Worm (Caenorhabditis elegans) whole organism, L2 larva: ENCODE measurements around the gene ZK1320.11.

ENCODE experiments used
- R02D3.7 ChIP-seq: fragments of 150-350 bp; optimal IDR thresholded peaks from 2 replicates; lab custom pipeline; 2014; ENCODE audit warnings: missing biosample characterization, missing genetic modification characterization
- elt-3 ChIP-seq: sonication (generic microtip); optimal IDR thresholded peaks from 2 replicates; lab custom pipeline; 2017; ENCODE audit warnings: missing biosample characterization, missing genetic modification characterization
- snpc-4 ChIP-seq: fragments of 150-350 bp; optimal IDR thresholded peaks from 2 replicates; lab custom pipeline; 2014; ENCODE audit warnings: missing biosample characterization, missing genetic modification characterization

- TF ChIP-seq R02D3.7 (tag; lab: Kevin White, UChicago) (no peak), elt-3 (tag; lab: Kevin White, UChicago) (no peak), snpc-4 (no peak)
Measured at ce11 chrII:9619402-9619862, 48.0 kb upstream of the ZK1320.11 start.
